Fruit fly (Drosophila melanogaster): ENCODE results near the gene CG9281.

Gene CG9281

DNA sequence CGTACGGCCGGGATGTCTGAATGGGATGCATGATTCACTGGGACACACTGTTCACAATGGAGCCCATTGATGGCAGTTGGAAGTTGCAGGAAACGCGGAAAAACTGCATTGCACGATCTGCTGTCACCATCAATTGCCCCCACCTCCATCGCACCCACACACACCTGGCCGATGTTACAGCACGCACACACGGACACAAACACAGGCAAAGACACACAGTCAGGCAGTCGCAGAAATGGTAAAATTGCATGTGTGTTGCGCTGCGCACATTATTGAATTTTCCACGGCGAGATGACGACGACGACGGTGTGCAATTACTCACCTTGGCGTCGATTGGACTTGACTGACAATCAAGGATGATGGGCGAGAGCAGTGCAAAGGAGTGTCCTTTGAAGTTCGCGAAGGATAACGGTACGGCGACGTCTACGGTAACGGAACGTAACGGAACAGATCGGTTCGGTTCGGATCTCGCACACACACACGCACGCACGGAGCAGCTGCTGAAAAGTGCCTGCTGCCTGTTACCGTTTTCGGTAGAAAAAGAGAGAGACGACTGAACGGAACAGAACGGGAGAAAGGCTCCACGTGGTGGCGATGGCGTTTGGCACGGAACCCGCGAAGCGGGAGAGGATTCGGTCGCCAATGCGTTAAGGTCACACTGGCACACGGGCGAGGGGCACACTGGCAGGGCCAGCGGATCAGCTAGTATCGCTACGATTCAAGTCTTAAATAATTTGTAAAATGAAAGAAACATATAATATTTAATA, at the start of gene CG9281, which contains the start of gene CG15601 (continued):
- TF ChIP-seq YL-1 (GFP tag; optimal IDR thresholded peaks at IDR 0.05) (peak; percentile 77), gfzf (GFP tag; optimal IDR thresholded peaks at IDR 0.05) (peak; percentile 80), CG8290 (GFP tag; optimal IDR thresholded peaks at IDR 0.05) (no peak), CG8290 (tag; optimal IDR thresholded peaks at IDR 0.05) (peak in 1 of 2 experiments; percentile 59), pfk (GFP tag; optimal IDR thresholded peaks at IDR 0.05) (peak; percentile 89), CG15269 (tag; optimal IDR thresholded peaks at IDR 0.05) (no peak), CG34422 (GFP tag; IDR thresholded peaks at IDR 0.05) (peak; percentile 53; the same call in 1 of the 3 replicates), CG1832 (GFP tag; optimal IDR thresholded peaks at IDR 0.05) (peak; percentile 41), her (GFP tag; optimal IDR thresholded peaks at IDR 0.05) (peak; percentile 36), CG15601 (tag; optimal IDR thresholded peaks at IDR 0.05) (peak; percentile 63), ci (GFP tag; IDR thresholded peaks at IDR 0.05) (peak; percentile 61; the same call in 1 of the 3 replicates), CG11504 (tag; optimal IDR thresholded peaks at IDR 0.05) (no peak), Bdp1 (GFP tag; optimal IDR thresholded peaks at IDR 0.05) (no peak), caup (GFP tag; optimal IDR thresholded peaks at IDR 0.05; ENCODE audit: severe bottlenecking) (peak; percentile 39), Chrac-16 (GFP tag; optimal IDR thresholded peaks at IDR 0.05) (no peak), CG6765 (GFP tag; optimal IDR thresholded peaks at IDR 0.05) (peak; percentile 60), CG9797 (GFP tag; optimal IDR thresholded peaks at IDR 0.05) (peak; percentile 88), CG8944 (GFP tag; optimal IDR thresholded peaks at IDR 0.05) (no peak), CG16813 (GFP tag; IDR thresholded peaks at IDR 0.05; ENCODE audit: partially characterized antibody) (peak; percentile 35; the same call in 1 of the 3 replicates), unc-4 (GFP tag; IDR thresholded peaks at IDR 0.05; ENCODE audit: partially characterized antibody) (0 out of 2 replicates have a peak, but pooled peaks have one; percentile 9), CG30020 (tag; optimal IDR thresholded peaks at IDR 0.05) (peak; percentile 38), CG12659 (GFP tag; optimal IDR thresholded peaks at IDR 0.05) (peak; percentile 54), E2f1 (GFP tag; IDR thresholded peaks at IDR 0.05) (peak; percentile 43; the same call in 1 of the 2 replicates), CG7987 (GFP tag; optimal IDR thresholded peaks at IDR 0.05) (no peak), Lhr (GFP tag; optimal IDR thresholded peaks at IDR 0.05) (peak; percentile 54), CG4617 (GFP tag; optimal IDR thresholded peaks at IDR 0.05; ENCODE audit: borderline replicate concordance) (peak; percentile 49), Nf-YC (tag; optimal IDR thresholded peaks at IDR 0.05) (peak; percentile 24)

dm6 chrX:15759752-15760446, 49.6 kb upstream of the CG9281 start:
- TF ChIP-seq chinmo (GFP tag; IDR thresholded peaks at IDR 0.05; ENCODE audit: partially characterized antibody) (0 out of 4 replicates have a peak, but pooled peaks have one; percentile 58), Med (GFP tag) (peak; percentile 35), aop (GFP tag; IDR thresholded peaks at IDR 0.05) (no peak), CG10267 (tag; optimal IDR thresholded peaks at IDR 0.05) (peak; percentile 66), CG34422 (GFP tag; IDR thresholded peaks at IDR 0.05) (no peak), nerfin-1 (tag; optimal IDR thresholded peaks at IDR 0.05) (peak; percentile 59), Side (GFP tag; optimal IDR thresholded peaks at IDR 0.05) (no peak), sd (tag; optimal IDR thresholded peaks at IDR 0.05) (peak; percentile 60), CG18476 (GFP tag; optimal IDR thresholded peaks at IDR 0.05) (no peak), CG8924 (tag; optimal IDR thresholded peaks at IDR 0.05) (peak; percentile 53), cg (GFP tag; optimal IDR thresholded peaks at IDR 0.05) (peak; percentile 68), sens (GFP tag) (peak; percentile 39)

All from whole organism, embryonic.